Worm (Caenorhabditis elegans): Measurements from ENCODE around the gene C33A11.2.

DNA sequence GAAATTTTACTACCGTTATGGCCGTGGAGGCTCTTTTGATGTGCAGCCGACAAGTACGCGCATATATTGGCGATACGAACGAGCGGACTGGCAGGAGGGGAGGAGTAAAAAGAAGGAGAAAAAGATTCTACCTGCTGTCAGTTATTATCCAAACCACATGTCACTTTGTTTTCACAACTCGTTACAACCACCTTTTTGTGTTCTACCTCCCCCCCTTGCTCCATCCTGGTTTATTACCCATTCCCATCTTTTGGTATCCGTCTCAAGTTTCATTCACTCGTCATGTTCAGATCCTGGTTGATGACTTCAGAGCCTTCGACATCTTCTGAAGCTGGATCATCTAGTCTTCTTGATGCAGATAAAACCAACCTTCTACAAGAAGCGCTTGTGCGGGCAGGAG lies 41.8 kb downstream of the C33A11.2 start, which contains the start of gene psa-3:
- TF ChIP-seq ztf-11 (tag; optimal IDR thresholded peaks at IDR 0.05) = no peak
- no peak for TF ChIP-seq blmp-1 (tag; optimal IDR thresholded peaks at IDR 0.05)
- no peak for TF ChIP-seq elt-3 (tag; optimal IDR thresholded peaks at IDR 0.05)
- no peak for TF ChIP-seq unc-39 (tag; optimal IDR thresholded peaks at IDR 0.05)
